Worm (Caenorhabditis elegans) whole organism, L4 larva: Measurements from ENCODE around the gene R148.8.

ENCODE experiments used
- R02D3.7 ChIP-seq: fragments of 150-350 bp; sonication (generic microtip); optimal IDR thresholded peaks from 3 replicates; lab custom pipeline; 2014; ENCODE audit warnings: missing biosample characterization, missing genetic modification characterization
- lin-13 ChIP-seq: fragments of 150-350 bp; optimal IDR thresholded peaks from 2 replicates; lab custom pipeline; 2014; ENCODE audit warnings: missing biosample characterization, missing genetic modification reagents, missing genetic modification characterization
- madf-9 ChIP-seq: fragments of 200-800 bp; sonication (Bioruptor generic); conservative IDR thresholded peaks from 2 replicates; pipeline ENCODE4 v1.3.6; 2022; ENCODE audit warnings: missing genetic modification reagents, missing genetic modification characterization, missing compliant biosample characterization

DNA sequence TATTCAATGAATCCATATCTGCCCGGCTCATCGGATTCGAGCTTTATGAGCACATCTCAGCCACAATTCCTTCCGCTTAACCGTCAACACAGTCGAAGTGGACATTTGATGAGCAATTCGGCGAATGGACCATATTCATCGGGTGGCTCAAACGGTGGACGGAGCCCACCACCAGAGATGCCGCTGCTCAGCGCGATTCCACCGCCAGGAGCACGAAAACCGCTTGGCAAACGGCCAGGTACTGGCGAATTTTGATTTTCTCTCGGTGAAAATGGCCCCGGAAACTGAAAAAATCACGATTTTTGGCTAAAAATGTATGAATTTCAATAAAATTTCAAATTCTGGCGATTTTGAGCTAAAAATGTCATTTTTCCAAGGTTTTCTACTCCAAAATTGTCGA is 11.4 kb upstream of the R148.8 start:
- no peak for TF ChIP-seq R02D3.7
- TF ChIP-seq lin-13 (GFP tag; lab: Kevin White, UChicago), result no peak
- TF ChIP-seq madf-9 (GFP tag; lab: Robert Waterston, UW), result no peak
